Worm (Caenorhabditis elegans) whole organism, L3 larva: ENCODE data around the gene lst-6.

Source experiments
- R02D3.7 ChIP-seq: fragments of 150-350 bp; optimal IDR thresholded peaks from 2 replicates; lab custom pipeline; 2014; ENCODE audit warnings: missing biosample characterization, missing genetic modification characterization
- ZK546.5 ChIP-seq: sonication (generic microtip); optimal IDR thresholded peaks from 2 replicates; lab custom pipeline; 2017; ENCODE audit warnings: missing biosample characterization, missing genetic modification characterization
- aly-2 ChIP-seq: fragments of 150-350 bp; optimal IDR thresholded peaks from 2 replicates; lab custom pipeline; 2014; ENCODE audit warnings: missing biosample characterization, missing genetic modification characterization
- ama-1 ChIP-seq: fragments of 150-350 bp; optimal IDR thresholded peaks from 2 replicates; lab custom pipeline; 2018
- ceh-16 ChIP-seq: sonication (generic microtip); optimal IDR thresholded peaks from 2 replicates; lab custom pipeline; 2017; ENCODE audit warnings: missing biosample characterization, missing genetic modification characterization
- ceh-82 ChIP-seq: fragments of 150-350 bp; optimal IDR thresholded peaks from 2 replicates; lab custom pipeline; 2014; ENCODE audit warnings: missing biosample characterization, missing genetic modification characterization
- daf-12 ChIP-seq: fragments of 150-350 bp; optimal IDR thresholded peaks from 2 replicates; lab custom pipeline; 2014; ENCODE audit warnings: missing biosample characterization, missing genetic modification reagents, missing genetic modification characterization
- egl-27 ChIP-seq: sonication (generic microtip); optimal IDR thresholded peaks from 4 replicates; lab custom pipeline; 2017; ENCODE audit warnings: missing biosample characterization, missing genetic modification reagents, missing genetic modification characterization
- egl-5 ChIP-seq: fragments of 150-350 bp; optimal IDR thresholded peaks from 2 replicates; lab custom pipeline; 2017; ENCODE audit warnings: missing biosample characterization, missing genetic modification reagents, missing genetic modification characterization, inconsistent platforms
- elt-1 ChIP-seq: fragments of 150-350 bp; optimal IDR thresholded peaks from 2 replicates; lab custom pipeline; 2014; ENCODE audit warnings: missing biosample characterization, missing genetic modification characterization
- elt-2 ChIP-seq: sonication (generic microtip); optimal IDR thresholded peaks from 2 replicates; lab custom pipeline; 2016; ENCODE audit warnings: missing genetic modification reagents, mild to moderate bottlenecking, missing genetic modification characterization, missing compliant biosample characterization
- elt-3 ChIP-seq, 3 experiments: fragments of 150-350 bp in 1 of 3; sonication (generic microtip) in 2 of 3; optimal IDR thresholded peaks; 2 replicates in 2 of 3; 4 replicates in 1 of 3; lab custom pipeline; 2014 to 2017; ENCODE audit warnings: missing biosample characterization in 3 of 3, missing genetic modification characterization in 3 of 3
- fkh-10 ChIP-seq: sonication (generic microtip); optimal IDR thresholded peaks from 2 replicates; lab custom pipeline; 2017; ENCODE audit warnings: missing biosample characterization, missing genetic modification reagents, missing genetic modification characterization
- fkh-2 ChIP-seq: fragments of 150-350 bp; optimal IDR thresholded peaks from 2 replicates; lab custom pipeline; 2014; ENCODE audit warnings: missing biosample characterization, missing genetic modification reagents, missing genetic modification characterization
- fos-1 ChIP-seq: fragments of 150-350 bp; optimal IDR thresholded peaks from 2 replicates; lab custom pipeline; 2014; ENCODE audit warnings: missing biosample characterization, missing genetic modification characterization
- hmg-11 ChIP-seq: sonication (generic microtip); optimal IDR thresholded peaks from 2 replicates; lab custom pipeline; 2016; ENCODE audit warnings: missing genetic modification characterization, missing compliant biosample characterization
- lin-15B ChIP-seq: fragments of 150-350 bp; optimal IDR thresholded peaks from 2 replicates; lab custom pipeline; 2014; ENCODE audit warnings: missing biosample characterization, missing genetic modification characterization
- lin-39 ChIP-seq: fragments of 150-350 bp; optimal IDR thresholded peaks from 2 replicates; lab custom pipeline; 2018; ENCODE audit warnings: missing biosample characterization, missing genetic modification reagents, missing genetic modification characterization
- lsy-12 ChIP-seq: sonication (generic microtip); optimal IDR thresholded peaks from 2 replicates; lab custom pipeline; 2016; ENCODE audit warnings: mild to moderate bottlenecking, missing genetic modification characterization, missing compliant biosample characterization
- mdl-1 ChIP-seq: fragments of 150-350 bp; optimal IDR thresholded peaks from 2 replicates; lab custom pipeline; 2014; ENCODE audit warnings: missing biosample characterization, missing genetic modification characterization
- mml-1 ChIP-seq: fragments of 150-350 bp; sonication (generic microtip); optimal IDR thresholded peaks from 3 replicates; lab custom pipeline; 2014; ENCODE audit warnings: missing biosample characterization, missing genetic modification characterization
- nhr-237 ChIP-seq: fragments of 150-350 bp; optimal IDR thresholded peaks from 2 replicates; lab custom pipeline; 2014; ENCODE audit warnings: missing biosample characterization, missing genetic modification characterization
- nhr-28 ChIP-seq: fragments of 150-350 bp; optimal IDR thresholded peaks from 2 replicates; lab custom pipeline; 2014; ENCODE audit warnings: missing biosample characterization, missing genetic modification characterization
- nhr-43 ChIP-seq: sonication (generic microtip); optimal IDR thresholded peaks from 2 replicates; lab custom pipeline; 2016; ENCODE audit warnings: mild to moderate bottlenecking, missing genetic modification characterization, missing compliant biosample characterization; ENCODE audit not compliant: poor library complexity, severe bottlenecking
- nhr-67 ChIP-seq: fragments of 150-350 bp; optimal IDR thresholded peaks from 2 replicates; lab custom pipeline; 2014; ENCODE audit warnings: missing biosample characterization, missing genetic modification characterization
- nhr-76 ChIP-seq: fragments of 150-350 bp; sonication (generic microtip); optimal IDR thresholded peaks from 5 replicates; lab custom pipeline; 2014; ENCODE audit warnings: missing biosample characterization, missing genetic modification characterization
- pha-4 ChIP-seq: fragments of 150-350 bp; optimal IDR thresholded peaks from 2 replicates; lab custom pipeline; 2014; ENCODE audit warnings: missing biosample characterization, missing genetic modification reagents, missing genetic modification characterization
- pqm-1 ChIP-seq: fragments of 150-350 bp; optimal IDR thresholded peaks from 2 replicates; lab custom pipeline; 2017; ENCODE audit warnings: missing biosample characterization, missing genetic modification characterization, inconsistent platforms
- sea-2 ChIP-seq: fragments of 150-350 bp; sonication (generic microtip); optimal IDR thresholded peaks from 4 replicates; lab custom pipeline; 2014; ENCODE audit warnings: missing biosample characterization, missing genetic modification reagents, missing genetic modification characterization
- tbx-2 ChIP-seq: sonication (generic microtip); optimal IDR thresholded peaks from 2 replicates; lab custom pipeline; 2016; ENCODE audit warnings: mild to moderate bottlenecking, missing genetic modification characterization, missing compliant biosample characterization
- unc-39 ChIP-seq: sonication (generic microtip); optimal IDR thresholded peaks from 4 replicates; lab custom pipeline; 2017; ENCODE audit warnings: missing biosample characterization, missing genetic modification characterization
- ztf-11 ChIP-seq: fragments of 150-350 bp; optimal IDR thresholded peaks from 2 replicates; lab custom pipeline; 2014; ENCODE audit warnings: missing biosample characterization, missing genetic modification characterization
- ztf-4 ChIP-seq: fragments of 150-350 bp; optimal IDR thresholded peaks from 2 replicates; lab custom pipeline; 2014; ENCODE audit warnings: missing biosample characterization, missing genetic modification characterization

The lst-6 gene

ce11 chrII:7050021-7050722 is 27.9 kb upstream of the lst-6 start, which contains the start of the genes tcer-1 and ZK1127.5 (continued):
- TF ChIP-seq ztf-4 (no peak), ceh-16 (tag; lab: Kevin White, UChicago) (no peak), nhr-28 (tag; lab: Kevin White, UChicago) (no peak), pha-4 (tag; lab: Kevin White, UChicago) (peak; percentile 83), pqm-1 (peak; percentile 21), mdl-1 (tag; lab: Kevin White, UChicago) (no peak), R02D3.7 (tag; lab: Kevin White, UChicago) (no peak)

- no peak for TF ChIP-seq fkh-2 (tag; lab: Kevin White, UChicago)
- no peak for TF ChIP-seq ZK546.5 (tag; lab: Kevin White, UChicago)
- TF ChIP-seq lsy-12, result no peak
- TF ChIP-seq ama-1 (lab: Kevin White, UChicago), result no peak
- TF ChIP-seq fos-1 (tag; lab: Kevin White, UChicago), result no peak
- TF ChIP-seq sea-2 (GFP tag; lab: Kevin White, UChicago), result no peak
- no peak for TF ChIP-seq elt-3 (tag; optimal IDR thresholded peaks at IDR 0.05; lab: Kevin White, UChicago)
- TF ChIP-seq nhr-43 (tag; lab: Kevin White, UChicago), result no peak
- TF ChIP-seq aly-2 (tag; lab: Kevin White, UChicago), result no peak
- no peak for TF ChIP-seq ceh-82
- no peak for TF ChIP-seq ceh-16 (tag; lab: Kevin White, UChicago)
- no peak for TF ChIP-seq ztf-11 (tag; lab: Kevin White, UChicago)
- TF ChIP-seq lin-39 (tag; lab: Kevin White, UChicago), result no peak
- TF ChIP-seq egl-5, result no peak
- no peak for TF ChIP-seq fkh-10
- no peak for TF ChIP-seq elt-1 (tag; lab: Kevin White, UChicago)
Observed at ce11 chrII:7049470-7049869, 27.2 kb upstream of the lst-6 start.

ce11 chrII:7037659-7038342 is 15.5 kb upstream of the lst-6 start, which contains the start of gene cin-4:
cin-4 (plus strand) TSS chrII:7038292.
- TF ChIP-seq nhr-76, result no peak
- no peak for TF ChIP-seq lin-15B
- no peak for TF ChIP-seq egl-27 (tag; lab: Kevin White, UChicago)
- no peak for TF ChIP-seq fkh-10
- no peak for TF ChIP-seq ama-1 (lab: Kevin White, UChicago)
- no peak for TF ChIP-seq nhr-237 (tag; lab: Kevin White, UChicago)
- no peak for TF ChIP-seq mml-1 (tag; lab: Kevin White, UChicago)
- TF ChIP-seq egl-5, result no peak
- TF ChIP-seq sea-2 (GFP tag; lab: Kevin White, UChicago), result no peak
- TF ChIP-seq tbx-2 (tag; lab: Kevin White, UChicago), result no peak
- TF ChIP-seq fkh-2 (tag; lab: Kevin White, UChicago), result no peak
- no peak for TF ChIP-seq ceh-16 (tag; lab: Kevin White, UChicago)
- no peak for TF ChIP-seq unc-39 (tag; lab: Kevin White, UChicago)
- TF ChIP-seq daf-12 (tag; lab: Kevin White, UChicago), result no peak
- no peak for TF ChIP-seq nhr-67 (tag; lab: Kevin White, UChicago)
- TF ChIP-seq, all 47 proteins: peak for 0

- TF ChIP-seq ceh-82 (no peak), pha-4 (tag; lab: Kevin White, UChicago) (peak; percentile 47), pqm-1 (peak; percentile 63), elt-1 (tag; lab: Kevin White, UChicago) (no peak), ZK546.5 (tag; lab: Kevin White, UChicago) (no peak), hmg-11 (tag; lab: Kevin White, UChicago) (no peak), elt-2 (tag; lab: Kevin White, UChicago) (peak; percentile 78)
- TF ChIP-seq, all 47 proteins: peak for 3
Observed at ce11 chrII:7031137-7031697, 8.9 kb upstream of the lst-6 start.
